Worm (Caenorhabditis elegans): Measurements from ENCODE around the gene srbc-51.
"Not testable (repeated sequence)": the region's sequence is repeated elsewhere in the genome, so short reads cannot be mapped to it uniquely, and the experiment has no call there.

DNA sequence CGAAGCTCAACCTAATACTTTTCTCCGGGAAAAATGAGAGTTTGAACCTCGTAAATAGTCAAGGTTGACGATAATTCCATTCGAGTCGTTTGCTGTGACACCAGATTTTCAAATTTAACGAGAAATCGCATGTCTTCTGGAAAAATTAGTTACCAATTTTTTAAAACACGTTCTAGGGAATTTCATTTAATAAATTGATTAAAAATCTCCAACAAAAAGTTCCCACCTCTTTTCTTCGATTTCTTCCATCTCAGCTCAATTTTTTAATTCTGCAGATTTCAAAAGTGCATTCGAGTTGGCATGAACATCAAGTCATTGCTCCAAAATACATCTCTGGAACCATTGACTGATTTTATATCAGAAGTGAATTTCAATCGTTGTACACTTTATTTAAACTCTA, 14.2 kb upstream of the srbc-51 start, which contains the start of gene nhr-282:
- not testable (repeated sequence) for TF ChIP-seq gmeb-1, R02D3.7, egl-27, elt-1, nhr-11, nhr-25, lin-39, nhr-77, nhr-23, ceh-82, elt-3, unc-39 (tag; optimal IDR thresholded peaks at IDR 0.05)
